Fruit fly (Drosophila melanogaster) whole organism, prepupa: ENCODE data around the gene CG31793.
A peak's percentile ranks its signal among the peaks of the same experiment; 100 is the strongest.

Experiments used
- Blimp-1 ChIP-seq: fragments of 200-800 bp; sonication (Bioruptor generic); optimal IDR thresholded peaks from 3 replicates; lab custom pipeline; 2017; ENCODE audit warnings: missing biosample characterization, missing genetic modification characterization, mild to moderate bottlenecking, moderate library complexity, missing genetic modification reagents
- CG10631 ChIP-seq: fragments of 200-800 bp; sonication (Bioruptor generic); optimal IDR thresholded peaks from 2 replicates; lab custom pipeline; 2016; ENCODE audit warnings: missing biosample characterization, missing genetic modification characterization
- CG10669 ChIP-seq: fragments of 200-800 bp; sonication (Bioruptor generic); optimal IDR thresholded peaks from 3 replicates; lab custom pipeline; 2018; ENCODE audit warnings: missing biosample characterization, mild to moderate bottlenecking, missing genetic modification characterization, moderate library complexity
- CG11294 ChIP-seq: fragments of 200-800 bp; sonication (Bioruptor generic); IDR thresholded peaks from 2 replicates; pipeline ENCODE4 v1.3.6; 2022; ENCODE audit warnings: missing biosample characterization, missing genetic modification characterization
- CG15336 ChIP-seq: fragments of 200-800 bp; sonication (Bioruptor generic); IDR thresholded peaks from 2 replicates; pipeline ENCODE4 v1.3.6; 2022; ENCODE audit warnings: missing biosample characterization, missing genetic modification characterization
- CG16779 ChIP-seq: fragments of 200-800 bp; sonication (Bioruptor generic); optimal IDR thresholded peaks from 3 replicates; lab custom pipeline; 2017; ENCODE audit warnings: missing biosample characterization, mild to moderate bottlenecking, missing genetic modification characterization
- CG31627 ChIP-seq: fragments of 200-800 bp; sonication (Bioruptor generic); optimal IDR thresholded peaks from 3 replicates; lab custom pipeline; 2016; ENCODE audit warnings: missing biosample characterization, missing genetic modification characterization
- CG34406 ChIP-seq: fragments of 200-800 bp; sonication (Bioruptor generic); optimal IDR thresholded peaks from 3 replicates; lab custom pipeline; 2016; ENCODE audit warnings: missing biosample characterization, missing genetic modification characterization
- CG3919 ChIP-seq: fragments of 200-800 bp; sonication (Bioruptor generic); optimal IDR thresholded peaks from 3 replicates; lab custom pipeline; 2016; ENCODE audit warnings: missing biosample characterization, missing genetic modification characterization
- CG4318 ChIP-seq: fragments of 200-800 bp; sonication (Bioruptor generic); optimal IDR thresholded peaks from 3 replicates; lab custom pipeline; 2017; ENCODE audit warnings: missing biosample characterization, mild to moderate bottlenecking, missing genetic modification characterization
- CG6276 ChIP-seq: fragments of 200-800 bp; sonication (Bioruptor generic); optimal IDR thresholded peaks from 2 replicates; lab custom pipeline; 2017; ENCODE audit warnings: missing biosample characterization, mild to moderate bottlenecking, missing genetic modification characterization
- CG6792 ChIP-seq: fragments of 200-800 bp; sonication (Bioruptor generic); optimal IDR thresholded peaks from 3 replicates; lab custom pipeline; 2016; ENCODE audit warnings: missing biosample characterization, missing genetic modification characterization
- CG6808 ChIP-seq: fragments of 200-800 bp; sonication (Bioruptor generic); optimal IDR thresholded peaks from 3 replicates; lab custom pipeline; 2017; ENCODE audit warnings: missing biosample characterization, missing genetic modification characterization, mild to moderate bottlenecking, moderate library complexity, missing genetic modification reagents
- CG6854 ChIP-seq: fragments of 200-800 bp; sonication (Bioruptor generic); optimal IDR thresholded peaks from 2 replicates; lab custom pipeline; 2017; ENCODE audit warnings: missing biosample characterization, mild to moderate bottlenecking, missing genetic modification characterization
- CG7368 ChIP-seq: fragments of 200-800 bp; sonication (Bioruptor generic); optimal IDR thresholded peaks from 3 replicates; lab custom pipeline; 2016; ENCODE audit warnings: missing biosample characterization, missing genetic modification characterization
- CG8119 ChIP-seq: fragments of 200-800 bp; sonication (Bioruptor generic); IDR thresholded peaks from 3 replicates; pipeline ENCODE4 v1.3.6; 2022; ENCODE audit warnings: missing biosample characterization, missing genetic modification characterization
- CG8319 ChIP-seq: fragments of 200-800 bp; sonication (Bioruptor generic); optimal IDR thresholded peaks from 3 replicates; lab custom pipeline; 2016; ENCODE audit warnings: missing biosample characterization, missing genetic modification characterization
- CG8632 ChIP-seq: fragments of 200-800 bp; sonication (Bioruptor generic); optimal IDR thresholded peaks from 3 replicates; lab custom pipeline; 2016; ENCODE audit warnings: missing biosample characterization, missing genetic modification characterization
- CG9139 ChIP-seq: fragments of 200-800 bp; sonication (Bioruptor generic); optimal IDR thresholded peaks from 3 replicates; lab custom pipeline; 2017; ENCODE audit warnings: missing biosample characterization, mild to moderate bottlenecking, missing genetic modification characterization
- Eip75B ChIP-seq: fragments of 200-800 bp; sonication (Bioruptor generic); optimal IDR thresholded peaks from 3 replicates; lab custom pipeline; 2016; ENCODE audit warnings: missing biosample characterization, missing genetic modification characterization
- Eip93F ChIP-seq: fragments of 200-800 bp; sonication (Bioruptor generic); optimal IDR thresholded peaks from 2 replicates; lab custom pipeline; 2016; ENCODE audit warnings: missing biosample characterization, mild to moderate bottlenecking, missing genetic modification characterization
- Ets21C ChIP-seq: fragments of 200-800 bp; sonication (Bioruptor generic); optimal IDR thresholded peaks from 3 replicates; lab custom pipeline; 2016; ENCODE audit warnings: missing biosample characterization, missing genetic modification characterization
- Gug ChIP-seq: fragments of 200-800 bp; sonication (Bioruptor generic); IDR thresholded peaks from 2 replicates; pipeline ENCODE4 v1.3.6; 2022; ENCODE audit warnings: missing biosample characterization, missing genetic modification characterization
- Hr38 ChIP-seq: sonication (Bioruptor generic); optimal IDR thresholded peaks from 2 replicates; lab custom pipeline; 2016; ENCODE audit warnings: missing biosample characterization, missing genetic modification characterization
- Hr4 ChIP-seq: fragments of 200-800 bp; sonication (Bioruptor generic); optimal IDR thresholded peaks from 3 replicates; lab custom pipeline; 2016; ENCODE audit warnings: missing biosample characterization, missing genetic modification characterization
- Lpt ChIP-seq: fragments of 200-800 bp; sonication (Bioruptor generic); optimal IDR thresholded peaks from 3 replicates; lab custom pipeline; 2016; ENCODE audit warnings: missing biosample characterization, missing genetic modification characterization
- Met ChIP-seq: fragments of 200-800 bp; sonication (Bioruptor generic); optimal IDR thresholded peaks from 3 replicates; lab custom pipeline; 2016; ENCODE audit warnings: missing biosample characterization, missing genetic modification characterization
- Smox ChIP-seq: fragments of 200-800 bp; sonication (Bioruptor generic); optimal IDR thresholded peaks from 3 replicates; lab custom pipeline; 2016; ENCODE audit warnings: missing biosample characterization, missing genetic modification characterization
- Sox102F ChIP-seq: fragments of 200-800 bp; sonication (Bioruptor generic); optimal IDR thresholded peaks from 2 replicates; lab custom pipeline; 2016; ENCODE audit warnings: missing biosample characterization, mild to moderate bottlenecking, missing genetic modification characterization
- Sox14 ChIP-seq: fragments of 200-800 bp; sonication (Bioruptor generic); optimal IDR thresholded peaks from 3 replicates; lab custom pipeline; 2016; ENCODE audit warnings: missing biosample characterization, missing genetic modification characterization
- Sox15 ChIP-seq: fragments of 200-800 bp; sonication (Bioruptor generic); optimal IDR thresholded peaks from 3 replicates; lab custom pipeline; 2016; ENCODE audit warnings: missing biosample characterization, missing genetic modification characterization
- achi ChIP-seq: fragments of 200-800 bp; sonication (Bioruptor generic); optimal IDR thresholded peaks from 3 replicates; lab custom pipeline; 2016; ENCODE audit warnings: missing biosample characterization, missing genetic modification characterization
- acj6 ChIP-seq: fragments of 200-800 bp; sonication (Bioruptor generic); optimal IDR thresholded peaks from 3 replicates; lab custom pipeline; 2016; ENCODE audit warnings: missing biosample characterization, missing genetic modification characterization
- cyc ChIP-seq: fragments of 200-800 bp; sonication (Bioruptor generic); optimal IDR thresholded peaks from 3 replicates; lab custom pipeline; 2016; ENCODE audit warnings: missing biosample characterization, missing genetic modification characterization
- dac ChIP-seq: fragments of 200-800 bp; sonication (Bioruptor generic); optimal IDR thresholded peaks from 2 replicates; lab custom pipeline; 2017; ENCODE audit warnings: missing biosample characterization, mild to moderate bottlenecking, missing genetic modification characterization
- dsx ChIP-seq: fragments of 200-800 bp; optimal IDR thresholded peaks from 3 replicates; lab custom pipeline; 2019; ENCODE audit warnings: missing biosample characterization, mild to moderate bottlenecking, missing genetic modification characterization, moderate library complexity; ENCODE audit not compliant: poor library complexity, severe bottlenecking
- esn ChIP-seq: fragments of 200-800 bp; sonication (Bioruptor generic); optimal IDR thresholded peaks from 2 replicates; lab custom pipeline; 2016; ENCODE audit warnings: missing biosample characterization, mild to moderate bottlenecking, missing genetic modification characterization, moderate library complexity
- fd59A ChIP-seq: fragments of 200-800 bp; sonication (Bioruptor generic); optimal IDR thresholded peaks from 2 replicates; lab custom pipeline; 2017; ENCODE audit warnings: missing biosample characterization, mild to moderate bottlenecking, missing genetic modification characterization, missing genetic modification reagents
- lz ChIP-seq: fragments of 200-800 bp; sonication (Bioruptor generic); optimal IDR thresholded peaks from 3 replicates; lab custom pipeline; 2016; ENCODE audit warnings: missing biosample characterization, missing genetic modification characterization
- net ChIP-seq: fragments of 200-800 bp; sonication (Bioruptor generic); optimal IDR thresholded peaks from 3 replicates; lab custom pipeline; 2016; ENCODE audit warnings: missing biosample characterization, missing genetic modification characterization
- salr ChIP-seq, 2 experiments: fragments of 200-800 bp; sonication (Bioruptor generic); optimal IDR thresholded peaks; 3 replicates each; lab custom pipeline; 2016 to 2018; ENCODE audit warnings: missing biosample characterization in 2 of 2, missing genetic modification characterization in 2 of 2, mild to moderate bottlenecking in 1 of 2
- spab ChIP-seq: fragments of 200-800 bp; sonication (Bioruptor generic); optimal IDR thresholded peaks from 2 replicates; lab custom pipeline; 2017; ENCODE audit warnings: missing biosample characterization, mild to moderate bottlenecking, missing genetic modification characterization, missing genetic modification reagents
- ss ChIP-seq, 2 experiments: fragments of 200-800 bp; sonication (Bioruptor generic); optimal IDR thresholded peaks; 2 replicates in 1 of 2; 3 replicates in 1 of 2; lab custom pipeline; 2017 to 2018; ENCODE audit warnings: mild to moderate bottlenecking in 2 of 2, missing biosample characterization in 2 of 2, missing genetic modification characterization in 2 of 2, moderate library complexity in 1 of 2
- topi ChIP-seq: fragments of 200-800 bp; sonication (Bioruptor generic); optimal IDR thresholded peaks from 3 replicates; lab custom pipeline; 2016; ENCODE audit warnings: missing biosample characterization, missing genetic modification characterization
- vri ChIP-seq: fragments of 200-800 bp; sonication (Bioruptor generic); optimal IDR thresholded peaks from 3 replicates; lab custom pipeline; 2016; ENCODE audit warnings: missing biosample characterization, mild to moderate bottlenecking, missing genetic modification characterization

Gene CG31793

DNA sequence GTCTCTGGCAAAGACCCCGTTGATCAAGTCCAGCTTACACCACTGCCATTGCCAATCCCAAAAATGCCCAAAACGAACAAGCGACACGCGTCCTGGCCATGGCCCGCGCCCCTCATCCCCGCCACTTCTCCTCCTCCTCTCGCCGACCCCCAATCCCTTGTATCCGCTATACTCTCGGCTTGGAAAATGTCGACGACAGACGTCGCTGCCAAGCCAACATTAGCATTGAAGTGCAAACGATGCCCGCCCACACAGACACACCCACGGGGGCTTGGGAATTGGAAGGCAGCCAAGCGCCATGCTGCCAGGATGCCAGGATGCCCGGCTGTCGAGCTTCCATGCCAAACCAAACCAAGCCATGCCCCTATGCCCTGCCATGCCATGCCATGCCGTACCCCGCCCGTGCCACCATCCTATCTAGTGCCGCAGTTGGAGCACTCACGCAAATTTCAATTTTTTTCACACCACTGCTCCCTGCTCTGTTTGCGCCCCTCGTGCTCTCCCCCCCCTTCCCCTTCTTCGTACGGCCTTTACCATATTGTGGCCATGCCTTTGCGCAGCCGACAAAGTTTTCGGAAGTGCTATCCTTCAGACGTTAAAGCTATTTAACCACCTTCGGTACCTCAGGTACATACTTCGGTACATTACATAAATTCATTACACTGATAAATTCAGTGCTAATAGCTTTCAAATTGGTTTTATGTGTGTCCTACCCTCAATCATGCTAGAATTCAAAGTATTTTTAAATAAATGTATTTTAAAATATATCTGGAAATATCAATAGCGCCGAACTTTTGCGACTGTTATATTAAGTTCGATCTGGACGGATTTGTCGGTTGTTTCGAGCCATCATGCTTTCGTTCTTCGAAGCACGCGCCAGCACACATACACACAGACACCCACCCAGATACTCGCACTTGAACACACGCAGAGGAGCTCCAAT is 18.4 kb downstream of the CG31793 start (continued):
- peak; percentile 92 to 96 for TF ChIP-seq ss (GFP tag; optimal IDR thresholded peaks at IDR 0.05; lab: Kevin White, UChicago)
- TF ChIP-seq topi (GFP tag; lab: Kevin White, UChicago): peak; percentile 81
- peak; percentile 68 for TF ChIP-seq vri (GFP tag; lab: Kevin White, UChicago)
- 0 out of 2 replicates have a peak, but pooled peaks have one; percentile 8 for TF ChIP-seq Gug
- peak; percentile 72 for TF ChIP-seq net (GFP tag; lab: Kevin White, UChicago)
- peak; percentile 84 for TF ChIP-seq CG15336 (GFP tag; lab: Robert Waterston, UW)
- peak; percentile 80 for TF ChIP-seq CG34406 (GFP tag; lab: Kevin White, UChicago)
- peak; percentile 80 for TF ChIP-seq CG9139 (GFP tag; lab: Kevin White, UChicago)
- TF ChIP-seq Eip75B (GFP tag; lab: Kevin White, UChicago): peak; percentile 78
- TF ChIP-seq dsx (GFP tag; lab: Kevin White, UChicago): peak; percentile 84
- TF ChIP-seq Lpt (GFP tag; lab: Kevin White, UChicago): peak; percentile 59
- TF ChIP-seq Hr38 (GFP tag; lab: Kevin White, UChicago): no peak
- peak; percentile 83 for TF ChIP-seq CG16779 (tag; lab: Kevin White, UChicago)
- peak; percentile 85 for TF ChIP-seq Sox102F
- peak; percentile 71 for TF ChIP-seq Hr4 (GFP tag; lab: Kevin White, UChicago)
- TF ChIP-seq CG31627 (GFP tag; lab: Kevin White, UChicago): peak; percentile 72
- TF ChIP-seq CG8119: peak; percentile 89
- peak; percentile 88 for TF ChIP-seq Sox14 (GFP tag; lab: Kevin White, UChicago)
- peak; percentile 71 for TF ChIP-seq cyc
- peak; percentile 53 for TF ChIP-seq CG7368 (GFP tag; lab: Kevin White, UChicago)
- peak; percentile 80 for TF ChIP-seq CG3919 (GFP tag; lab: Kevin White, UChicago)
- TF ChIP-seq Ets21C (GFP tag; lab: Kevin White, UChicago): peak; percentile 65
- TF ChIP-seq lz: peak; percentile 82
- TF ChIP-seq Sox15 (GFP tag; lab: Kevin White, UChicago): peak; percentile 62
- no peak; the same call in 1 of the 2 replicates for TF ChIP-seq CG11294 (GFP tag; lab: Robert Waterston, UW)
- TF ChIP-seq dac (GFP tag; lab: Kevin White, UChicago): peak; percentile 53
- TF ChIP-seq Met: peak; percentile 84
- peak; percentile 65 for TF ChIP-seq CG4318 (GFP tag; lab: Kevin White, UChicago)
- peak; percentile 61 for TF ChIP-seq Blimp-1 (GFP tag; lab: Kevin White, UChicago)
- peak; percentile 61 for TF ChIP-seq CG6854 (GFP tag; lab: Kevin White, UChicago)
- TF ChIP-seq esn (GFP tag; lab: Kevin White, UChicago): peak; percentile 88
- peak; percentile 84 for TF ChIP-seq CG10631 (GFP tag; lab: Kevin White, UChicago)
- peak; percentile 82 for TF ChIP-seq CG6792 (GFP tag; lab: Kevin White, UChicago)
- peak; percentile 72 for TF ChIP-seq CG6276 (GFP tag; lab: Kevin White, UChicago)
- TF ChIP-seq CG8632 (GFP tag; lab: Kevin White, UChicago): peak; percentile 84
- peak; percentile 87 for TF ChIP-seq achi (GFP tag; lab: Kevin White, UChicago)
- peak; percentile 81 for TF ChIP-seq acj6
- peak; percentile 54 to 82 for TF ChIP-seq salr (GFP tag; optimal IDR thresholded peaks at IDR 0.05; lab: Kevin White, UChicago)
- peak; percentile 78 for TF ChIP-seq Smox
- peak; percentile 56 for TF ChIP-seq CG8319

DNA sequence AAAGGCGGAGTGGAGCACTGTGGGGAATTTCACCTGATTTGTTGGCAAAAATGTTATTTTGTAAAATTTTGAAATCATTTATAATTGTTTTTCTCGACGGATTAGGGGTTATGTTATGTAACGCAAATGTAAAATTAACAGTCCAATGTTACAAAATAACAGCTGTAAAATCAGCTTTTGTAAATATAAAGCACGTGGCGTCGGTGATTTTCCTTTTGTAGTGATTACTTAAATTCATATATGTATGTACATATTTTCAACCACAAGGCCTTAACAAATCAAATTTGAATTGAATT is 19.0 kb downstream of the CG31793 start, which contains the start of gene CG15172:
Gene CG15172 (plus strand): TSS at position 197 of the 296 bp plus-strand sequence.
- no peak for TF ChIP-seq CG4318 (GFP tag; lab: Kevin White, UChicago)
- TF ChIP-seq CG10669 (GFP tag; lab: Kevin White, UChicago): no peak
- no peak for TF ChIP-seq CG6808
- TF ChIP-seq CG6792 (GFP tag; lab: Kevin White, UChicago): no peak
- TF ChIP-seq vri (GFP tag; lab: Kevin White, UChicago): no peak
- no peak for TF ChIP-seq CG8319
- TF ChIP-seq fd59A (GFP tag; lab: Kevin White, UChicago): no peak
- TF ChIP-seq Ets21C (GFP tag; lab: Kevin White, UChicago): no peak
- no peak for TF ChIP-seq spab (GFP tag; lab: Kevin White, UChicago)
- no peak for TF ChIP-seq Eip93F (GFP tag; lab: Kevin White, UChicago)
- no peak for TF ChIP-seq Smox
